Worm (Caenorhabditis elegans): ENCODE measurements around the gene T07D4.5.
A peak's percentile ranks its signal among the peaks of the same experiment; 100 is the strongest.

Gene T07D4.5

ce11 chrII:8884262-8884949 is at the start of gene T07D4.5, which contains the start of gene ddx-19:
TSS of gene T07D4.5 (minus strand) at chrII:8884332.
TSS of gene ddx-19 (plus strand) at chrII:8884899.
- TF ChIP-seq dox-1 (GFP tag; IDR thresholded peaks at IDR 0.05) (no peak), snpc-1.3 (tag; optimal IDR thresholded peaks at IDR 0.05; ENCODE audit: insufficient read depth) (peak; percentile 45), Y95B8A.8 (GFP tag; IDR thresholded peaks at IDR 0.05) (no peak), snpc-3.4 (tag; optimal IDR thresholded peaks at IDR 0.05) (no peak), B0035.1 (tag; optimal IDR thresholded peaks at IDR 0.05) (no peak), madf-6 (GFP tag; IDR thresholded peaks at IDR 0.05) (peak; percentile 51; the same call in 1 of the 2 replicates), F23B12.7 (tag; optimal IDR thresholded peaks at IDR 0.05; ENCODE audit: insufficient read depth) (peak; percentile 40), F33H1.4 (GFP tag; IDR thresholded peaks at IDR 0.05) (peak; percentile 17; the same call in 1 of the 2 replicates), lin-40 (tag; optimal IDR thresholded peaks at IDR 0.05) (no peak), egl-44 (GFP tag; IDR thresholded peaks at IDR 0.05) (no peak), F49E8.2 (tag; optimal IDR thresholded peaks at IDR 0.05; ENCODE audit: insufficient read depth) (no peak), F22D6.2 (tag; optimal IDR thresholded peaks at IDR 0.05) (no peak), repo-1 (tag; optimal IDR thresholded peaks at IDR 0.05) (no peak), lsl-1 (GFP tag; optimal IDR thresholded peaks at IDR 0.05) (peak; percentile 78), bed-1 (GFP tag; IDR thresholded peaks at IDR 0.05) (no peak), ztf-25 (GFP tag; IDR thresholded peaks at IDR 0.05) (no peak)

DNA sequence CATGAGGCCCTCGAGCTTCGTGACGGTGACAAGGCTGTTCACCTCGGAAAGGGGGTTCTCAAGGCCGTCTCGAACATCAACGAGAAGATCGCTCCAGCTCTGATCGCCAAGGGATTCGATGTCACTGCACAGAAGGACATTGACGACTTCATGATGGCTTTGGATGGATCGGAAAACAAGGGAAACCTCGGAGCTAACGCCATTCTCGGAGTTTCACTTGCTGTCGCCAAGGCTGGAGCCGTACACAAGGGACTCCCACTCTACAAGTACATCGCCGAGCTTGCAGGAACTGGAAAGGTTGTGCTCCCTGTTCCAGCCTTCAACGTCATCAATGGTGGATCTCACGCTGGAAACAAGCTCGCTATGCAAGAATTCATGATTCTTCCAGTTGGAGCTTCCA is 48.3 kb upstream of the T07D4.5 start:
- peak; percentile 54; the same call in 1 of the 2 replicates for TF ChIP-seq zfh-2 (GFP tag; conservative IDR thresholded peaks at IDR 0.05)
- no peak for TF ChIP-seq lsy-27 (tag; optimal IDR thresholded peaks at IDR 0.05; ENCODE audit: borderline replicate concordance, insufficient read depth)
- no peak for TF ChIP-seq ccch-3 (GFP tag; optimal IDR thresholded peaks at IDR 0.05)
- TF ChIP-seq T07F8.4 (tag; optimal IDR thresholded peaks at IDR 0.05) = no peak
- TF ChIP-seq atf-7 (tag; optimal IDR thresholded peaks at IDR 0.05) = no peak
- no peak for TF ChIP-seq F52B5.7 (tag; optimal IDR thresholded peaks at IDR 0.05)
- 0 out of 2 replicates have a peak, but pooled peaks have one; percentile 7 for TF ChIP-seq hsf-1 (GFP tag; IDR thresholded peaks at IDR 0.05)
- no peak for TF ChIP-seq Y56A3A.18 (GFP tag; IDR thresholded peaks at IDR 0.05)
- TF ChIP-seq madf-3 (GFP tag; IDR thresholded peaks at IDR 0.05) = no peak
- 0 out of 2 replicates have a peak, but pooled peaks have one; percentile 6 for TF ChIP-seq egl-18 (GFP tag; IDR thresholded peaks at IDR 0.05)
- 0 out of 2 replicates have a peak, but pooled peaks have one; percentile 3 for TF ChIP-seq Y53G8AR.9 (GFP tag; conservative IDR thresholded peaks at IDR 0.05)
- no peak for TF ChIP-seq fkh-3 (tag; optimal IDR thresholded peaks at IDR 0.05)
- no peak for TF ChIP-seq sptf-2 (GFP tag; optimal IDR thresholded peaks at IDR 0.05)
- TF ChIP-seq K11D2.4 (GFP tag; IDR thresholded peaks at IDR 0.05) = no peak
- TF ChIP-seq ets-4 (GFP tag; optimal IDR thresholded peaks at IDR 0.05) = no peak
- TF ChIP-seq hmg-20 (GFP tag; IDR thresholded peaks at IDR 0.05) = no peak
- TF ChIP-seq C17E4.6 (GFP tag; IDR thresholded peaks at IDR 0.05) = no peak
- TF ChIP-seq unc-130 (GFP tag; optimal IDR thresholded peaks at IDR 0.05) = no peak
- TF ChIP-seq F33H1.4 (GFP tag; IDR thresholded peaks at IDR 0.05) = no peak
- no peak for TF ChIP-seq nhr-27 (tag; optimal IDR thresholded peaks at IDR 0.05)
- no peak for TF ChIP-seq egl-44 (GFP tag; IDR thresholded peaks at IDR 0.05)
- no peak for TF ChIP-seq sdz-38 (tag; optimal IDR thresholded peaks at IDR 0.05)
- no peak for TF ChIP-seq lin-54 (GFP tag; optimal IDR thresholded peaks at IDR 0.05)
- TF ChIP-seq T26A5.8 (tag; optimal IDR thresholded peaks at IDR 0.05) = no peak
- TF ChIP-seq snpc-3.4 (tag; optimal IDR thresholded peaks at IDR 0.05) = no peak
- TF ChIP-seq repo-1 (tag; optimal IDR thresholded peaks at IDR 0.05) = no peak
- TF ChIP-seq hmg-1.2 (GFP tag; IDR thresholded peaks at IDR 0.05) = no peak
- TF ChIP-seq cebp-2 (GFP tag; IDR thresholded peaks at IDR 0.05) = no peak
- no peak for TF ChIP-seq F55B11.4 (tag; optimal IDR thresholded peaks at IDR 0.05; ENCODE audit: borderline replicate concordance, insufficient read depth)

Data from whole organism, young adult.